Fruit fly (Drosophila melanogaster) whole organism, embryonic: ENCODE results near the gene CG3984.

Experiments used
- CG10979 ChIP-seq: fragments of 200-800 bp; sonication (Bioruptor generic); optimal IDR thresholded peaks from 2 replicates; lab custom pipeline; 2018; ENCODE audit warnings: missing biosample characterization, mild to moderate bottlenecking, missing genetic modification characterization, moderate library complexity
- CG11093 ChIP-seq: fragments of 200-800 bp; sonication (Bioruptor generic); IDR thresholded peaks from 3 replicates; pipeline ENCODE4 v1.3.6; 2022; ENCODE audit warnings: missing biosample characterization, missing genetic modification characterization
- CG1233 ChIP-seq: fragments of 200-800 bp; sonication (Bioruptor generic); optimal IDR thresholded peaks from 4 replicates; lab custom pipeline; 2018; ENCODE audit warnings: missing biosample characterization, mild to moderate bottlenecking, missing genetic modification characterization
- CG12942 ChIP-seq: fragments of 200-800 bp; sonication (Bioruptor generic); optimal IDR thresholded peaks from 3 replicates; lab custom pipeline; 2016; ENCODE audit warnings: missing biosample characterization, missing genetic modification characterization
- CG13624 ChIP-seq: fragments of 200-800 bp; sonication (Bioruptor generic); optimal IDR thresholded peaks from 2 replicates; lab custom pipeline; 2016; ENCODE audit warnings: missing biosample characterization, missing genetic modification characterization
- CG14710 ChIP-seq: fragments of 200-800 bp; sonication (Bioruptor generic); optimal IDR thresholded peaks from 3 replicates; lab custom pipeline; 2019; ENCODE audit warnings: missing biosample characterization, mild to moderate bottlenecking, missing genetic modification characterization, moderate library complexity
- CG17186 ChIP-seq: fragments of 200-800 bp; sonication (Bioruptor generic); optimal IDR thresholded peaks from 3 replicates; lab custom pipeline; 2017; ENCODE audit warnings: missing biosample characterization, missing genetic modification reagents, missing genetic modification characterization
- CG18262 ChIP-seq: fragments of 200-800 bp; optimal IDR thresholded peaks from 3 replicates; lab custom pipeline; 2019; ENCODE audit warnings: missing biosample characterization, mild to moderate bottlenecking, missing genetic modification characterization, moderate library complexity
- CG30020 ChIP-seq: fragments of 200-800 bp; optimal IDR thresholded peaks from 2 replicates; lab custom pipeline; 2019; ENCODE audit warnings: missing biosample characterization, mild to moderate bottlenecking, missing genetic modification characterization, moderate library complexity
- CG3163 ChIP-seq: fragments of 200-800 bp; sonication (Bioruptor generic); optimal IDR thresholded peaks from 3 replicates; lab custom pipeline; 2016; ENCODE audit warnings: missing biosample characterization, missing genetic modification characterization
- CG32532 ChIP-seq: fragments of 200-800 bp; sonication (Bioruptor generic); IDR thresholded peaks from 2 replicates; pipeline ENCODE4 v1.3.6; 2022; ENCODE audit warnings: missing biosample characterization, missing genetic modification characterization
- CG33557 ChIP-seq: fragments of 200-800 bp; sonication (Bioruptor generic); optimal IDR thresholded peaks from 2 replicates; lab custom pipeline; 2019; ENCODE audit warnings: missing biosample characterization, mild to moderate bottlenecking, missing genetic modification characterization, moderate library complexity
- CG3847 ChIP-seq: fragments of 200-800 bp; sonication (Bioruptor generic); IDR thresholded peaks from 2 replicates; pipeline ENCODE4 v1.3.6; 2022; ENCODE audit warnings: missing biosample characterization, missing genetic modification characterization
- CG4360 ChIP-seq: fragments of 200-800 bp; sonication (Bioruptor generic); IDR thresholded peaks from 2 replicates; pipeline ENCODE4 v1.3.6; 2022; ENCODE audit warnings: missing biosample characterization, missing genetic modification characterization
- CG4617 ChIP-seq: fragments of 200-800 bp; sonication (Bioruptor generic); optimal IDR thresholded peaks from 3 replicates; lab custom pipeline; 2016; ENCODE audit warnings: missing biosample characterization, missing genetic modification characterization, borderline replicate concordance
- CG6272 ChIP-seq: fragments of 200-800 bp; sonication (Bioruptor generic); IDR thresholded peaks from 2 replicates; pipeline ENCODE4 v1.3.6; 2022; ENCODE audit warnings: missing biosample characterization, missing genetic modification characterization
- CG9817 ChIP-seq: fragments of 200-800 bp; sonication (Bioruptor generic); optimal IDR thresholded peaks from 2 replicates; lab custom pipeline; 2018; ENCODE audit warnings: missing biosample characterization, mild to moderate bottlenecking, missing genetic modification characterization, moderate library complexity
- CTCF ChIP-seq: fragments of 200-800 bp; sonication (Bioruptor generic); optimal IDR thresholded peaks from 2 replicates; lab custom pipeline; 2017; ENCODE audit warnings: missing biosample characterization, mild to moderate bottlenecking, missing genetic modification characterization, moderate library complexity
- CkIIα-i1 ChIP-seq: fragments of 200-800 bp; sonication (Bioruptor generic); IDR thresholded peaks from 2 replicates; pipeline ENCODE4 v1.3.6; 2022; ENCODE audit warnings: missing biosample characterization, missing genetic modification characterization
- Fer2 ChIP-seq: fragments of 200-800 bp; sonication (Bioruptor generic); optimal IDR thresholded peaks from 2 replicates; lab custom pipeline; 2018; ENCODE audit warnings: missing biosample characterization, mild to moderate bottlenecking, missing genetic modification characterization, moderate library complexity
- Hand ChIP-seq: fragments of 200-800 bp; sonication (Bioruptor generic); optimal IDR thresholded peaks from 2 replicates; lab custom pipeline; 2017; ENCODE audit warnings: mild to moderate bottlenecking, missing biosample characterization, missing genetic modification reagents, missing genetic modification characterization
- MESR4 ChIP-seq: fragments of 200-800 bp; sonication (Bioruptor generic); optimal IDR thresholded peaks from 2 replicates; lab custom pipeline; 2018; ENCODE audit warnings: missing biosample characterization, mild to moderate bottlenecking, missing genetic modification characterization, moderate library complexity
- Mad ChIP-seq: fragments of 200-800 bp; sonication (Bioruptor generic); optimal IDR thresholded peaks from 2 replicates; lab custom pipeline; 2016; ENCODE audit warnings: missing biosample characterization, missing genetic modification characterization
- Med ChIP-seq: fragments of 200-800 bp; sonication (Bioruptor generic); peaks from one replicate; lab custom pipeline; 2016; ENCODE audit warnings: missing biosample characterization, missing genetic modification characterization, mild to moderate bottlenecking, inconsistent platforms, moderate library complexity
- Meics ChIP-seq: fragments of 200-800 bp; sonication (Bioruptor generic); optimal IDR thresholded peaks from 2 replicates; lab custom pipeline; 2017; ENCODE audit warnings: missing biosample characterization, mild to moderate bottlenecking, missing genetic modification characterization
- NC2β ChIP-seq: fragments of 200-800 bp; sonication (Bioruptor generic); optimal IDR thresholded peaks from 2 replicates; lab custom pipeline; 2016; ENCODE audit warnings: missing biosample characterization, missing genetic modification characterization
- Nf-YA ChIP-seq: fragments of 200-800 bp; sonication (Bioruptor generic); IDR thresholded peaks from 2 replicates; pipeline ENCODE4 v1.3.6; 2022; ENCODE audit warnings: missing biosample characterization, missing genetic modification characterization
- Nf-YB ChIP-seq: fragments of 200-800 bp; sonication (Bioruptor generic); optimal IDR thresholded peaks from 3 replicates; lab custom pipeline; 2019; ENCODE audit warnings: missing biosample characterization, mild to moderate bottlenecking, missing genetic modification characterization, moderate library complexity
- NfI ChIP-seq: fragments of 200-800 bp; sonication (Bioruptor generic); optimal IDR thresholded peaks from 3 replicates; lab custom pipeline; 2018; ENCODE audit warnings: missing biosample characterization, mild to moderate bottlenecking, missing genetic modification characterization, moderate library complexity
- Oli ChIP-seq: fragments of 200-800 bp; sonication (Bioruptor generic); optimal IDR thresholded peaks from 2 replicates; lab custom pipeline; 2018; ENCODE audit warnings: missing biosample characterization, mild to moderate bottlenecking, missing genetic modification characterization, moderate library complexity
- Xbp1 ChIP-seq: fragments of 200-800 bp; sonication (Bioruptor generic); optimal IDR thresholded peaks from 3 replicates; lab custom pipeline; 2016; ENCODE audit warnings: missing biosample characterization, mild to moderate bottlenecking, missing genetic modification characterization
- az2 ChIP-seq: fragments of 200-800 bp; sonication (Bioruptor generic); optimal IDR thresholded peaks from 3 replicates; lab custom pipeline; 2016; ENCODE audit warnings: missing biosample characterization, missing genetic modification characterization
- cas ChIP-seq: fragments of 200-800 bp; sonication (Bioruptor generic); IDR thresholded peaks from 2 replicates; pipeline ENCODE4 v1.3.6; 2022; ENCODE audit warnings: missing biosample characterization, missing genetic modification characterization
- dmrt99B ChIP-seq: fragments of 200-800 bp; sonication (Bioruptor generic); optimal IDR thresholded peaks from 2 replicates; lab custom pipeline; 2018; ENCODE audit warnings: missing biosample characterization, mild to moderate bottlenecking, missing genetic modification characterization, moderate library complexity
- eve ChIP-seq, 2 experiments: fragments of >200 bp; optimal IDR thresholded peaks; 2 replicates each; lab custom pipeline; 2017; ENCODE audit warnings: missing biosample characterization in 2 of 2, missing genetic modification characterization in 2 of 2
- ewg ChIP-seq: fragments of 200-800 bp; sonication (Bioruptor generic); optimal IDR thresholded peaks from 3 replicates; lab custom pipeline; 2017; ENCODE audit warnings: mild to moderate bottlenecking, missing biosample characterization, missing genetic modification reagents, missing genetic modification characterization
- grau ChIP-seq: fragments of 200-800 bp; optimal IDR thresholded peaks from 3 replicates; lab custom pipeline; 2019; ENCODE audit warnings: missing biosample characterization, mild to moderate bottlenecking, missing genetic modification characterization, moderate library complexity
- gt ChIP-seq: fragments of 200-800 bp; sonication (Bioruptor generic); IDR thresholded peaks from 2 replicates; pipeline ENCODE4 v1.3.6; 2022; ENCODE audit warnings: missing biosample characterization, missing genetic modification characterization
- klu ChIP-seq: fragments of 200-800 bp; sonication (Bioruptor generic); IDR thresholded peaks from 2 replicates; pipeline ENCODE4 v1.3.6; 2022; ENCODE audit warnings: missing biosample characterization, missing genetic modification characterization
- lab ChIP-seq: fragments of 200-800 bp; sonication (Bioruptor generic); optimal IDR thresholded peaks from 3 replicates; lab custom pipeline; 2017; ENCODE audit warnings: missing biosample characterization, missing genetic modification characterization, mild to moderate bottlenecking, moderate library complexity, missing genetic modification reagents
- lmd ChIP-seq: fragments of 200-800 bp; sonication (Bioruptor generic); IDR thresholded peaks from 2 replicates; pipeline ENCODE4 v1.3.6; 2022; ENCODE audit warnings: missing biosample characterization, missing genetic modification characterization
- lov ChIP-seq, 2 experiments: fragments of 200-800 bp in 1 of 2; fragments of >200 bp in 1 of 2; sonication (Bioruptor generic) in 1 of 2; IDR thresholded peaks in 1 of 2; optimal IDR thresholded peaks in 1 of 2; 2 replicates in 1 of 2; 3 replicates in 1 of 2; pipeline versions ENCODE4 v1.3.6 to Lab custom; 2017 to 2022; ENCODE audit warnings: missing biosample characterization in 1 of 2, missing genetic modification characterization in 1 of 2
- luna ChIP-seq: fragments of 200-800 bp; sonication (Bioruptor generic); optimal IDR thresholded peaks from 2 replicates; lab custom pipeline; 2016; ENCODE audit warnings: missing biosample characterization, missing genetic modification characterization
- mirr ChIP-seq: fragments of 200-800 bp; sonication (Bioruptor generic); optimal IDR thresholded peaks from 3 replicates; lab custom pipeline; 2018; ENCODE audit warnings: missing biosample characterization, mild to moderate bottlenecking, missing genetic modification characterization
- odd ChIP-seq: fragments of 200-800 bp; sonication (Bioruptor generic); optimal IDR thresholded peaks from 2 replicates; lab custom pipeline; 2017; ENCODE audit warnings: missing biosample characterization, mild to moderate bottlenecking, missing genetic modification characterization
- phol ChIP-seq: fragments of 200-800 bp; sonication (Bioruptor generic); optimal IDR thresholded peaks from 3 replicates; lab custom pipeline; 2018; ENCODE audit warnings: missing biosample characterization, mild to moderate bottlenecking, missing genetic modification characterization, moderate library complexity
- pnt ChIP-seq: fragments of 200-800 bp; sonication (Bioruptor generic); optimal IDR thresholded peaks from 3 replicates; lab custom pipeline; 2016; ENCODE audit warnings: missing biosample characterization, missing genetic modification characterization
- scrt ChIP-seq: fragments of 200-800 bp; sonication (Bioruptor generic); optimal IDR thresholded peaks from 2 replicates; lab custom pipeline; 2018; ENCODE audit warnings: missing biosample characterization, mild to moderate bottlenecking, missing genetic modification characterization, moderate library complexity
- sima ChIP-seq: fragments of 200-800 bp; sonication (Bioruptor generic); optimal IDR thresholded peaks from 2 replicates; lab custom pipeline; 2016; ENCODE audit warnings: missing biosample characterization, missing genetic modification characterization
- stc ChIP-seq: fragments of 200-800 bp; sonication (Bioruptor generic); IDR thresholded peaks from 2 replicates; pipeline ENCODE4 v1.3.6; 2022; ENCODE audit warnings: missing biosample characterization, missing genetic modification characterization
- tio ChIP-seq: fragments of 200-800 bp; sonication (Bioruptor generic); optimal IDR thresholded peaks from 2 replicates; lab custom pipeline; 2017; ENCODE audit warnings: missing biosample characterization, missing genetic modification characterization, inconsistent platforms

Gene CG3984

dm6 chr3R:15095550-15096031 is 41.4 kb upstream of the CG3984 start, which contains the start of gene CG6966 (continued):
- TF ChIP-seq CG3847 (no peak), Meics (GFP tag; lab: Kevin White, UChicago) (peak; percentile 95), CG6272 (GFP tag; lab: Robert Waterston, UW) (peak; percentile 83), pnt (GFP tag; lab: Kevin White, UChicago) (peak; percentile 91), CG14710 (tag; lab: Kevin White, UChicago) (peak; percentile 93), CG4360 (GFP tag; lab: Robert Waterston, UW) (no peak), sima (peak; percentile 81), tio (GFP tag; lab: Kevin White, UChicago) (peak; percentile 95), Oli (tag; lab: Kevin White, UChicago) (peak; percentile 88), cas (GFP tag; lab: Robert Waterston, UW) (no peak), MESR4 (GFP tag; lab: Kevin White, UChicago) (peak; percentile 58), lov (optimal IDR thresholded peaks at IDR 0.05; lab: Kevin White, UChicago) (no peak), lov (GFP tag; IDR thresholded peaks at IDR 0.05; lab: Robert Waterston, UW) (no peak), CG18262 (tag; lab: Kevin White, UChicago) (peak; percentile 79), Med (GFP tag; lab: Kevin White, UChicago) (peak; percentile 99), CG1233 (GFP tag; lab: Kevin White, UChicago) (peak; percentile 96), Nf-YA (GFP tag; lab: Robert Waterston, UW) (no peak), odd (GFP tag; lab: Kevin White, UChicago) (peak; percentile 80), luna (GFP tag; lab: Kevin White, UChicago) (peak; percentile 95), Fer2 (tag; lab: Kevin White, UChicago) (peak; percentile 92), CG13624 (GFP tag; lab: Kevin White, UChicago) (peak; percentile 98), CTCF (GFP tag; lab: Kevin White, UChicago) (peak; percentile 78), Hand (peak; percentile 76), gt (GFP tag; lab: Robert Waterston, UW) (no peak), Mad (GFP tag; lab: Kevin White, UChicago) (peak; percentile 97), CG12942 (GFP tag; lab: Kevin White, UChicago) (peak; percentile 97), CG10979 (tag; lab: Kevin White, UChicago) (peak; percentile 77), Nf-YB (peak; percentile 76), CkIIα-i1 (no peak), CG17186 (peak; percentile 80), CG11093 (GFP tag; lab: Robert Waterston, UW) (peak; percentile 61; the same call in 1 of the 3 replicates), dmrt99B (tag; lab: Kevin White, UChicago) (peak; percentile 82), ewg (GFP tag; lab: Kevin White, UChicago) (peak; percentile 91), Xbp1 (GFP tag; lab: Kevin White, UChicago) (peak; percentile 97), NC2β (GFP tag; lab: Kevin White, UChicago) (peak; percentile 97), CG33557 (GFP tag; lab: Kevin White, UChicago) (peak; percentile 91), CG4617 (GFP tag; lab: Kevin White, UChicago) (peak; percentile 91), NfI (GFP tag; lab: Kevin White, UChicago) (peak; percentile 99), klu (GFP tag; lab: Robert Waterston, UW) (no peak), eve (GFP tag; optimal IDR thresholded peaks at IDR 0.05; lab: Kevin White, UChicago) (no peak), CG3163 (GFP tag; lab: Kevin White, UChicago) (peak; percentile 89), stc (no peak), CG30020 (tag; lab: Kevin White, UChicago) (peak; percentile 58), grau (peak; percentile 89), lab (GFP tag; lab: Kevin White, UChicago) (peak; percentile 98), CG9817 (peak; percentile 98), CG32532 (no peak), scrt (GFP tag; lab: Kevin White, UChicago) (peak; percentile 90), mirr (GFP tag; lab: Kevin White, UChicago) (peak; percentile 98), phol (tag; lab: Kevin White, UChicago) (peak; percentile 93), lmd (GFP tag; lab: Robert Waterston, UW) (no peak), az2 (GFP tag; lab: Kevin White, UChicago) (peak; percentile 93)
